Worm (Caenorhabditis elegans) whole organism, L1 larva: ENCODE results near the gene irld-2.

ENCODE experiments used
- alr-1 ChIP-seq: fragments of 200-800 bp; sonication (Bioruptor generic); optimal IDR thresholded peaks from 2 replicates; lab custom pipeline; 2018; ENCODE audit warnings: borderline replicate concordance, mild to moderate bottlenecking, missing genetic modification characterization, missing compliant biosample characterization
- aly-2 ChIP-seq: fragments of 150-350 bp; optimal IDR thresholded peaks from 2 replicates; lab custom pipeline; 2014; ENCODE audit warnings: missing biosample characterization, missing genetic modification characterization
- ama-1 ChIP-seq: fragments of 150-350 bp; optimal IDR thresholded peaks from 2 replicates; lab custom pipeline; 2014
- ceh-82 ChIP-seq, 3 experiments: fragments of 150-350 bp in 1 of 3; sonication (generic microtip) in 2 of 3; optimal IDR thresholded peaks; 2 replicates each; lab custom pipeline; 2014 to 2017; ENCODE audit warnings: missing biosample characterization in 3 of 3, missing genetic modification characterization in 3 of 3
- egl-13 ChIP-seq: sonication (generic microtip); optimal IDR thresholded peaks from 2 replicates; lab custom pipeline; 2016; ENCODE audit warnings: missing genotype, missing genetic modification reagents, missing genetic modification characterization, missing compliant biosample characterization
- ets-5 ChIP-seq: fragments of 200-800 bp; sonication (Bioruptor generic); IDR thresholded peaks from 2 replicates; pipeline ENCODE4 v1.3.6; 2022; ENCODE audit warnings: missing genetic modification characterization, missing compliant biosample characterization
- fos-1 ChIP-seq: fragments of 150-350 bp; optimal IDR thresholded peaks from 2 replicates; lab custom pipeline; 2014; ENCODE audit warnings: missing biosample characterization, missing genetic modification characterization
- lin-13 ChIP-seq: fragments of 150-350 bp; optimal IDR thresholded peaks from 2 replicates; lab custom pipeline; 2014; ENCODE audit warnings: missing biosample characterization, missing genetic modification reagents, missing genetic modification characterization
- nhr-28 ChIP-seq: fragments of 150-350 bp; optimal IDR thresholded peaks from 2 replicates; lab custom pipeline; 2014; ENCODE audit warnings: missing biosample characterization, missing genetic modification characterization
- nhr-85 ChIP-seq: sonication (generic microtip); peaks from one replicate; lab custom pipeline; 2016; ENCODE audit warnings: missing genetic modification characterization, inconsistent platforms, missing compliant biosample characterization
- ztf-11 ChIP-seq, 2 experiments: sonication (generic microtip); optimal IDR thresholded peaks; 2 replicates each; lab custom pipeline; 2016 to 2017; ENCODE audit warnings: missing genetic modification characterization in 2 of 2, missing biosample characterization in 1 of 2, missing compliant biosample characterization in 1 of 2

DNA sequence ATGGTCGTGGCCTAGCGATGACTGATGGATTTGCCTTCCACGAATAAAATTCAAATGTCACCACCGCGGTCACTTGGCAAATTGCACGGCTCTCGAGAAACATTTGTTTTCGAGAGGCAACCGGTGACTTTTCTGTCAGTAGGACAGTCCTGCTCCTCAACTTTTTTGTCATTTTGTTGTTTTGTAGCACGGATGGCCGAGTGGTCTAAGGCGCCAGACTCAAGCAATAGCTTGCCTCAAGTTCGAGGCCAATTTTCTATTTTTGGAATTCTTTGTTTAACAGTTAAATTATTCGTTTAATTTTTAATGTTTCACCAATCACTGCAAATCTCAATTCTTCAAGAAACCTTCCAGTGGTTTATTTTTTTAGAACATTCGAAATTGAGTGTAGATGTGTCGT is 49.4 kb upstream of the irld-2 start:
- no peak for TF ChIP-seq alr-1
- TF ChIP-seq ztf-11 (tag; optimal IDR thresholded peaks at IDR 0.05; lab: Kevin White, UChicago) = no peak
- no peak for TF ChIP-seq nhr-28
- no peak for TF ChIP-seq nhr-85 (tag; lab: Kevin White, UChicago)
- no peak for TF ChIP-seq egl-13 (tag; lab: Kevin White, UChicago)
- no peak for TF ChIP-seq ceh-82 (tag; optimal IDR thresholded peaks at IDR 0.05; lab: Kevin White, UChicago)
- TF ChIP-seq ama-1 (lab: Kevin White, UChicago) = no peak
- no peak for TF ChIP-seq fos-1 (tag; lab: Kevin White, UChicago)
- no peak for TF ChIP-seq ets-5 (GFP tag; lab: Robert Waterston, UW)
- TF ChIP-seq aly-2 (tag; lab: Kevin White, UChicago) = no peak
- TF ChIP-seq lin-13 (GFP tag; lab: Kevin White, UChicago) = no peak
